Fruit fly (Drosophila melanogaster): ENCODE data around the gene HGTX.

The HGTX gene

DNA sequence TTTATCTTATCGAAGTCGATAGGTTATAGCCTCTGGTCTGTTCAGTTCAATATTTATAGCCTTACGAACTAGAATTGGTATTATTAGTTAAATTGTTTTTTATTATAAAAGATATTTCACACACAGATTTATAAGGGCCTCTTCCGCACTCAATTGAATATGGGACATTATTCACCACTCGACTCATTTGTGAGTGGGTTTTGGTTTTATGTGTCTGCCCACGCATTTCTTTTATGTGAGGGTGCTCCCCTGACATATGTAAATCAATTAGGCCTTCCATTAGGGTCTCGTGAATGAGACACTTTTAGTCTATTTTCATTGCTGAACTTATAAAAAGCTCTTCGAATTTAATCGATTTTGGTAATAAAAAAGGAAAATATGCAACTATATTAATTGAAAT lies 47.7 kb downstream of the HGTX start:
- TF ChIP-seq CG9705 (GFP tag; optimal IDR thresholded peaks at IDR 0.05) (no peak), N (GFP tag; optimal IDR thresholded peaks at IDR 0.05) (no peak), CrebA (GFP tag; optimal IDR thresholded peaks at IDR 0.05; ENCODE audit: borderline replicate concordance) (no peak), Myc (optimal IDR thresholded peaks at IDR 0.05) (no peak), sv (GFP tag; optimal IDR thresholded peaks at IDR 0.05) (no peak), Abd-B (GFP tag; optimal IDR thresholded peaks at IDR 0.05) (no peak), OdsH (GFP tag; optimal IDR thresholded peaks at IDR 0.05) (no peak), Hnf4 (GFP tag; optimal IDR thresholded peaks at IDR 0.05) (no peak), HLH106 (tag; optimal IDR thresholded peaks at IDR 0.05) (no peak), br (GFP tag; optimal IDR thresholded peaks at IDR 0.05) (no peak), Jra (GFP tag; optimal IDR thresholded peaks at IDR 0.05) (no peak), sage (GFP tag; optimal IDR thresholded peaks at IDR 0.05) (no peak), pan (optimal IDR thresholded peaks at IDR 0.05) (no peak), dl (GFP tag; optimal IDR thresholded peaks at IDR 0.05; ENCODE audit: insufficient read depth in 1 of 2, partially characterized antibody in 2 of 2) (no peak), jim (GFP tag; optimal IDR thresholded peaks at IDR 0.05) (no peak), Rel (GFP tag; optimal IDR thresholded peaks at IDR 0.05) (no peak), Rel (tag; optimal IDR thresholded peaks at IDR 0.05) (no peak), rgr (GFP tag; optimal IDR thresholded peaks at IDR 0.05) (no peak), fru (GFP tag; optimal IDR thresholded peaks at IDR 0.05) (no peak)

DNA sequence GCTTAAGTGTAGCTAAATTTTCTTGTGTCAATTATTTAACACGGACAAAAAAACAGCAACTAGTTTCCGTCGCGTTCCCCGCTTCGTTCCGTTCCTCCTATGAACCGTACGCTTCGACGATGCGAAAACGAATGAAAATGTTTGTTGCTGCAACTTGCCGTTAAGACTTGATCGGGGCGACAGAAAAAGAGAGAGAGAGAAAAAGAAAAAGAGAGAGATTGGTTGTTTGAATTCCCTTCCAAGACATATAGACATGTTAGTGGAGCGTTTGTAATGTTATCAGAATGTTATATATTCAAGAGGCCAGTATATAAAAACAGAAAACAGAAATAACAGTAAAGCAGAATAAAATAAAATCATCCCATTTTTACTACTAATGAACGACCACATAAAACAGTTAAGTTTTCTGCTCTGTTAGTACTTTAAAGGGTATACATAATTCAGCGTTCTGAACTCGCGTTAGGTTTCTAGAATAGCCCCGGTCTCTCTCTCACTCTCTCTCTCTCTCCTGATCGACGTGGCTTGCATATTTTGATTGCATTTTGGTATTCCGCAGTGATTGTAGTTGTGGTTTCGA lies 48.4 kb downstream of the HGTX start, which contains the start of gene Gbs-70E:
Gene Gbs-70E (minus strand): TSS at position 137 of the 577 bp plus-strand sequence.
- peak; percentile 81 for TF ChIP-seq CG32264 (GFP tag; optimal IDR thresholded peaks at IDR 0.05)
- TF ChIP-seq lola (GFP tag; optimal IDR thresholded peaks at IDR 0.05): no peak
- peak; percentile 97 for TF ChIP-seq h (GFP tag; optimal IDR thresholded peaks at IDR 0.05)
- TF ChIP-seq CrebA (GFP tag; optimal IDR thresholded peaks at IDR 0.05; ENCODE audit: borderline replicate concordance): peak; percentile 68
- peak; percentile 97 for TF ChIP-seq fru (GFP tag; optimal IDR thresholded peaks at IDR 0.05)
- TF ChIP-seq Jra (GFP tag; optimal IDR thresholded peaks at IDR 0.05): peak; percentile 94
- peak; percentile 91 for TF ChIP-seq sv (GFP tag; optimal IDR thresholded peaks at IDR 0.05)
- TF ChIP-seq Sp1 (GFP tag; optimal IDR thresholded peaks at IDR 0.05): peak; percentile 96
- no peak for TF ChIP-seq N (GFP tag; optimal IDR thresholded peaks at IDR 0.05)
- TF ChIP-seq usp (GFP tag; optimal IDR thresholded peaks at IDR 0.05): no peak
- peak; percentile 87 to 97 for TF ChIP-seq foxo (GFP tag; optimal IDR thresholded peaks at IDR 0.05)
- peak; percentile 55 for TF ChIP-seq Dif (GFP tag; optimal IDR thresholded peaks at IDR 0.05; ENCODE audit: partially characterized antibody)
- TF ChIP-seq Vsx2 (GFP tag; optimal IDR thresholded peaks at IDR 0.05; ENCODE audit: partially characterized antibody): peak; percentile 51
- TF ChIP-seq woc (GFP tag; optimal IDR thresholded peaks at IDR 0.05): peak; percentile 99
- peak; percentile 94 for TF ChIP-seq brk (GFP tag; optimal IDR thresholded peaks at IDR 0.05)
- peak; percentile 94 for TF ChIP-seq HLH106 (tag; optimal IDR thresholded peaks at IDR 0.05)
- peak; percentile 97 for TF ChIP-seq OdsH (GFP tag; optimal IDR thresholded peaks at IDR 0.05)
- TF ChIP-seq Abd-B (GFP tag; optimal IDR thresholded peaks at IDR 0.05): no peak
- TF ChIP-seq sage (GFP tag; optimal IDR thresholded peaks at IDR 0.05): peak; percentile 69
- TF ChIP-seq pan (optimal IDR thresholded peaks at IDR 0.05): no peak
- peak; percentile 95 for TF ChIP-seq ey (GFP tag; optimal IDR thresholded peaks at IDR 0.05)
- TF ChIP-seq Dfd (GFP tag; optimal IDR thresholded peaks at IDR 0.05): no peak
- peak; percentile 71 for TF ChIP-seq Rel (GFP tag; optimal IDR thresholded peaks at IDR 0.05)
- TF ChIP-seq Rel (tag; optimal IDR thresholded peaks at IDR 0.05): peak; percentile 85
- no peak for TF ChIP-seq jim (GFP tag; optimal IDR thresholded peaks at IDR 0.05)
- TF ChIP-seq dsf (GFP tag; optimal IDR thresholded peaks at IDR 0.05; ENCODE audit: borderline replicate concordance): peak; percentile 76
- peak; percentile 92 for TF ChIP-seq psq (GFP tag; optimal IDR thresholded peaks at IDR 0.05)
- TF ChIP-seq br (GFP tag; optimal IDR thresholded peaks at IDR 0.05): peak; percentile 95
- TF ChIP-seq rgr (GFP tag; optimal IDR thresholded peaks at IDR 0.05): peak; percentile 96
- peak in 1 of 2 experiments; percentile 44 for TF ChIP-seq dl (GFP tag; optimal IDR thresholded peaks at IDR 0.05; ENCODE audit: insufficient read depth in 1 of 2, partially characterized antibody in 2 of 2)
- no peak for TF ChIP-seq Hr78 (GFP tag; optimal IDR thresholded peaks at IDR 0.05)
- TF ChIP-seq Hnf4 (GFP tag; optimal IDR thresholded peaks at IDR 0.05): peak; percentile 95
- TF ChIP-seq CG9705 (GFP tag; optimal IDR thresholded peaks at IDR 0.05): peak; percentile 87
- TF ChIP-seq Myc (optimal IDR thresholded peaks at IDR 0.05): no peak
- peak; percentile 9 for TF ChIP-seq GATAd (GFP tag; optimal IDR thresholded peaks at IDR 0.05)
- peak; percentile 69 for TF ChIP-seq Hr83 (GFP tag; optimal IDR thresholded peaks at IDR 0.05; ENCODE audit: poor library complexity, severe bottlenecking)
- peak; percentile 78 for TF ChIP-seq tai (GFP tag; optimal IDR thresholded peaks at IDR 0.05)
- peak; percentile 76 for TF ChIP-seq dmrt93B (GFP tag; optimal IDR thresholded peaks at IDR 0.05)
- peak; percentile 44 for TF ChIP-seq Mio (GFP tag; optimal IDR thresholded peaks at IDR 0.05)

Measured in whole organism, wandering third instar larva.